Worm (Caenorhabditis elegans) whole organism, L2 larva: Measurements from ENCODE around the gene sax-2.

ENCODE experiments used
- R02D3.7 ChIP-seq: fragments of 150-350 bp; optimal IDR thresholded peaks from 2 replicates; lab custom pipeline; 2014; ENCODE audit warnings: missing biosample characterization, missing genetic modification characterization
- ZK546.5 ChIP-seq: sonication (generic microtip); optimal IDR thresholded peaks from 2 replicates; lab custom pipeline; 2017; ENCODE audit warnings: missing biosample characterization, missing genetic modification characterization
- alr-1 ChIP-seq: fragments of 150-350 bp; optimal IDR thresholded peaks from 2 replicates; lab custom pipeline; 2014; ENCODE audit warnings: missing biosample characterization, missing genetic modification characterization
- aly-2 ChIP-seq: fragments of 150-350 bp; optimal IDR thresholded peaks from 2 replicates; lab custom pipeline; 2014; ENCODE audit warnings: missing biosample characterization, missing genetic modification characterization
- ama-1 ChIP-seq: fragments of 150-350 bp; optimal IDR thresholded peaks from 2 replicates; lab custom pipeline; 2018; ENCODE audit warnings: inconsistent platforms
- blmp-1 ChIP-seq: sonication (generic microtip); optimal IDR thresholded peaks from 2 replicates; lab custom pipeline; 2017; ENCODE audit warnings: missing genetic modification characterization, mild to moderate bottlenecking, missing compliant biosample characterization, antibody characterized with exemption, moderate library complexity; ENCODE audit not compliant: insufficient read depth
- ceh-16 ChIP-seq: fragments of 150-350 bp; optimal IDR thresholded peaks from 2 replicates; lab custom pipeline; 2014; ENCODE audit warnings: missing biosample characterization, missing genetic modification characterization
- egl-27 ChIP-seq: sonication (generic microtip); optimal IDR thresholded peaks from 3 replicates; lab custom pipeline; 2017; ENCODE audit warnings: missing biosample characterization, missing genetic modification reagents, missing genetic modification characterization
- elt-1 ChIP-seq: fragments of 150-350 bp; optimal IDR thresholded peaks from 2 replicates; lab custom pipeline; 2014; ENCODE audit warnings: missing biosample characterization, missing genetic modification characterization
- elt-3 ChIP-seq: sonication (generic microtip); optimal IDR thresholded peaks from 2 replicates; lab custom pipeline; 2017; ENCODE audit warnings: missing biosample characterization, missing genetic modification characterization
- lin-11 ChIP-seq: fragments of 150-350 bp; sonication (generic microtip); optimal IDR thresholded peaks from 2 replicates; lab custom pipeline; 2014; ENCODE audit warnings: missing biosample characterization, missing genetic modification characterization, inconsistent platforms, mixed read lengths
- lin-39 ChIP-seq: fragments of 150-350 bp; optimal IDR thresholded peaks from 2 replicates; lab custom pipeline; 2014; ENCODE audit warnings: missing biosample characterization, missing genetic modification reagents, missing genetic modification characterization
- lsy-2 ChIP-seq, 2 experiments: fragments of 150-350 bp in 1 of 2; sonication (generic microtip) in 1 of 2; optimal IDR thresholded peaks; 2 replicates each; lab custom pipeline; 2014 to 2017; ENCODE audit warnings: missing biosample characterization in 2 of 2, missing genetic modification characterization in 2 of 2
- mbf-1 ChIP-seq: sonication (generic microtip); optimal IDR thresholded peaks from 2 replicates; lab custom pipeline; 2017; ENCODE audit warnings: missing biosample characterization, missing genetic modification characterization
- mdl-1 ChIP-seq, 2 experiments: fragments of 150-350 bp in 1 of 2; sonication (generic microtip) in 1 of 2; optimal IDR thresholded peaks; 2 replicates each; lab custom pipeline; 2017; ENCODE audit warnings: missing biosample characterization in 2 of 2, missing genetic modification characterization in 2 of 2
- nhr-10 ChIP-seq: sonication (generic microtip); optimal IDR thresholded peaks from 2 replicates; lab custom pipeline; 2017; ENCODE audit warnings: missing biosample characterization, missing genetic modification characterization
- nhr-11 ChIP-seq: fragments of 150-350 bp; optimal IDR thresholded peaks from 2 replicates; lab custom pipeline; 2014; ENCODE audit warnings: missing biosample characterization, missing genetic modification characterization
- nhr-12 ChIP-seq: fragments of 150-350 bp; optimal IDR thresholded peaks from 2 replicates; lab custom pipeline; 2014; ENCODE audit warnings: missing biosample characterization, missing genetic modification characterization
- nhr-21 ChIP-seq: fragments of 150-350 bp; optimal IDR thresholded peaks from 2 replicates; lab custom pipeline; 2014; ENCODE audit warnings: missing biosample characterization, missing genetic modification characterization
- nhr-23 ChIP-seq: fragments of 150-350 bp; optimal IDR thresholded peaks from 2 replicates; lab custom pipeline; 2014; ENCODE audit warnings: missing biosample characterization, missing genetic modification reagents, missing genetic modification characterization
- nhr-25 ChIP-seq: fragments of 150-350 bp; sonication (generic microtip); optimal IDR thresholded peaks from 3 replicates; lab custom pipeline; 2014; ENCODE audit warnings: missing biosample characterization, missing genetic modification characterization
- nhr-6 ChIP-seq: fragments of 150-350 bp; optimal IDR thresholded peaks from 2 replicates; lab custom pipeline; 2014; ENCODE audit warnings: missing biosample characterization, missing genetic modification characterization
- nhr-77 ChIP-seq: fragments of 150-350 bp; optimal IDR thresholded peaks from 2 replicates; lab custom pipeline; 2014; ENCODE audit warnings: missing biosample characterization, missing genetic modification characterization
- peb-1 ChIP-seq: fragments of 150-350 bp; optimal IDR thresholded peaks from 2 replicates; lab custom pipeline; 2014; ENCODE audit warnings: missing biosample characterization, missing genetic modification characterization
- sem-4 ChIP-seq: fragments of 150-350 bp; optimal IDR thresholded peaks from 2 replicates; lab custom pipeline; 2014; ENCODE audit warnings: missing biosample characterization, missing genetic modification reagents, missing genetic modification characterization
- skn-1 ChIP-seq: sonication (generic microtip); optimal IDR thresholded peaks from 2 replicates; lab custom pipeline; 2017; ENCODE audit warnings: missing biosample characterization, missing genetic modification characterization
- sma-3 ChIP-seq: sonication (generic microtip); optimal IDR thresholded peaks from 2 replicates; lab custom pipeline; 2016; ENCODE audit warnings: missing genetic modification reagents, missing genetic modification characterization, missing compliant biosample characterization
- sma-9 ChIP-seq, 2 experiments: fragments of 150-350 bp in 1 of 2; sonication (generic microtip) in 1 of 2; optimal IDR thresholded peaks; 2 replicates each; lab custom pipeline; 2014 to 2016; ENCODE audit warnings: missing genetic modification characterization in 2 of 2, mild to moderate bottlenecking in 1 of 2, missing biosample characterization in 1 of 2, missing compliant biosample characterization in 1 of 2, missing genetic modification reagents in 1 of 2, moderate library complexity in 1 of 2
- snpc-4 ChIP-seq: fragments of 150-350 bp; optimal IDR thresholded peaks from 2 replicates; lab custom pipeline; 2014; ENCODE audit warnings: missing biosample characterization, missing genetic modification characterization
- unc-55 ChIP-seq: fragments of 150-350 bp; sonication (generic microtip); optimal IDR thresholded peaks from 3 replicates; lab custom pipeline; 2014; ENCODE audit warnings: missing biosample characterization, missing genetic modification reagents, missing genetic modification characterization
- unc-62 ChIP-seq: fragments of 150-350 bp; optimal IDR thresholded peaks from 2 replicates; lab custom pipeline; 2014; ENCODE audit warnings: missing biosample characterization, missing genetic modification reagents, missing genetic modification characterization
- ztf-11 ChIP-seq: sonication (generic microtip); optimal IDR thresholded peaks from 2 replicates; lab custom pipeline; 2017; ENCODE audit warnings: missing biosample characterization, missing genetic modification characterization
- ztf-4 ChIP-seq: fragments of 150-350 bp; optimal IDR thresholded peaks from 2 replicates; lab custom pipeline; 2014; ENCODE audit warnings: missing biosample characterization, missing genetic modification characterization

Gene sax-2

ce11 chrIII:5080700-5081572 is 28.6 kb upstream of the sax-2 start (continued):
- TF ChIP-seq alr-1 (tag; lab: Kevin White, UChicago) = no peak
- TF ChIP-seq lsy-2 (tag; optimal IDR thresholded peaks at IDR 0.05; lab: Kevin White, UChicago) = peak; percentile 83 to 87
- peak; percentile 99 for TF ChIP-seq snpc-4 (tag; lab: Kevin White, UChicago)
- TF ChIP-seq nhr-23 = no peak
- TF ChIP-seq peb-1 (tag; lab: Kevin White, UChicago) = no peak
- TF ChIP-seq R02D3.7 (tag; lab: Kevin White, UChicago) = peak; percentile 24
- TF ChIP-seq ama-1 = no peak
- TF ChIP-seq nhr-10 (tag; lab: Kevin White, UChicago) = peak; percentile 28
- peak; percentile 74 for TF ChIP-seq nhr-6 (tag; lab: Kevin White, UChicago)
- no peak for TF ChIP-seq mbf-1 (tag; lab: Kevin White, UChicago)
- peak; percentile 52 for TF ChIP-seq nhr-11 (tag; lab: Kevin White, UChicago)
- peak in 1 of 2 experiments; percentile 26 for TF ChIP-seq mdl-1 (tag; optimal IDR thresholded peaks at IDR 0.05; lab: Kevin White, UChicago)
- TF ChIP-seq nhr-25 (tag; lab: Kevin White, UChicago) = peak; percentile 60
- peak; percentile 95 for TF ChIP-seq sma-9 (GFP tag; optimal IDR thresholded peaks at IDR 0.05; lab: Kevin White, UChicago)
- TF ChIP-seq sma-9 (tag; optimal IDR thresholded peaks at IDR 0.05; lab: Kevin White, UChicago) = no peak
- no peak for TF ChIP-seq elt-1 (tag; lab: Kevin White, UChicago)
- peak; percentile 31 for TF ChIP-seq egl-27
- no peak for TF ChIP-seq lin-11 (tag; lab: Kevin White, UChicago)

- no peak for TF ChIP-seq ztf-4 (tag; lab: Kevin White, UChicago)
- no peak for TF ChIP-seq nhr-21 (tag; lab: Kevin White, UChicago)
- TF ChIP-seq skn-1 (tag; lab: Kevin White, UChicago) = no peak
- no peak for TF ChIP-seq nhr-77
- no peak for TF ChIP-seq lin-39 (tag; lab: Kevin White, UChicago)
- no peak for TF ChIP-seq mbf-1 (tag; lab: Kevin White, UChicago)
- no peak for TF ChIP-seq aly-2 (tag; lab: Kevin White, UChicago)
- no peak for TF ChIP-seq ceh-16 (tag; lab: Kevin White, UChicago)
- no peak for TF ChIP-seq unc-62 (GFP tag; lab: Kevin White, UChicago)
- TF ChIP-seq sem-4 = no peak
- TF ChIP-seq alr-1 (tag; lab: Kevin White, UChicago) = no peak
- no peak for TF ChIP-seq ZK546.5 (tag; lab: Kevin White, UChicago)
- no peak for TF ChIP-seq nhr-23
- no peak for TF ChIP-seq elt-3 (tag; lab: Kevin White, UChicago)
- no peak for TF ChIP-seq nhr-12
Measured at ce11 chrIII:5081573-5081823, 28.0 kb upstream of the sax-2 start, which contains the start of gene cox-6A. Gene cox-6A (plus strand): TSS chrIII:5081724.

ce11 chrIII:5083304-5083703 is 26.2 kb upstream of the sax-2 start:
- TF ChIP-seq alr-1 (tag; lab: Kevin White, UChicago) = no peak
- TF ChIP-seq nhr-25 (tag; lab: Kevin White, UChicago) = no peak
- peak; percentile 24 for TF ChIP-seq sma-3 (GFP tag; lab: Kevin White, UChicago)
- no peak for TF ChIP-seq blmp-1 (tag; lab: Kevin White, UChicago)
- TF ChIP-seq nhr-21 (tag; lab: Kevin White, UChicago) = peak; percentile 22
- TF ChIP-seq nhr-12 = no peak
- TF ChIP-seq ztf-4 (tag; lab: Kevin White, UChicago) = peak; percentile 31
- no peak for TF ChIP-seq nhr-10 (tag; lab: Kevin White, UChicago)
- TF ChIP-seq aly-2 (tag; lab: Kevin White, UChicago) = no peak

- peak; percentile 23 for TF ChIP-seq unc-55
- TF ChIP-seq ztf-4 (tag; lab: Kevin White, UChicago) = no peak
- no peak for TF ChIP-seq ztf-11 (tag; lab: Kevin White, UChicago)
- TF ChIP-seq, all 48 proteins: peak for 1
Measured at ce11 chrIII:5085529-5085928, 24.0 kb upstream of the sax-2 start, which contains the start of gene cah-1. Gene cah-1 (minus strand): TSS chrIII:5085629.
